ENCODE assay signal across 5 fruit fly cellular contexts in the genomic region with DNA sequence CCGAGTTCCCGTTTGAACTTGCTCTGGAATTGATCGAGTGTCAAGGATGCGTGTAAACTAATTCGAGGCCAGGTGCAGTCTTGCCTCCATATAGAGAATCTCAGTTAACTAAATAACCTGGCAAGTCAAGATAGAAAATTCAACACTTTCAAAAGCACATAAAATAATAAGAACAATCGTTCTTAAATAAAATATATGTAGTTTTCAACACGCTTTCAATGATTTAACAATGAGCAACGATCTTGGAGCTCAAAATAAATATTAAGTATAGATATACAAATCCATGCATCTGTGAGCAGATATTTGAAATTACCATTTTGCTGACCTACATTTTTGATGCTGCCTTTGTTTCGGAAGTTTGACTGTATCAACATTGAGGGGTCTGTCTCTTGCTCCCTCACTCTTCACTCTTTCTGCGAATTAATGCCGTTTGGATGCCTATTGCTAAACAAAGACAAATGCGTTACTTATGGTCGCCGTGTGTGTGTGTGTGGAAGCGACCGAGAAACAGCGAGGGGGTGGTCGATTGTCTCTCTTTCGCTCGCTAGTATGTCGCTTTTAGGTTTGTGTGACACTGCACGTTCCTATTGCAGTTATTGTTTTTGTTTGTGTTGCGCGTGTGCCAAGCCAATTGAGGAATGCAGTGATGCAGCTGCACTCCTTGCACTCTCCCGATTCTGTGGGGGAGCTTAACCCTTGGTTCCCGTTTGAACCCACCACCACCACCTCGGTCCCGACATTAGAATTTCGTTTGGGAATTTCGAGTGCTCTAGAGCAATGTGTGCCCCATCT.
TF ChIP-seq lines count a peak whose summit lies in the region.

No protein-coding gene starts in this region.

TF ChIP-seq in whole organism, adult, 20 proteins besides CTCF, POLR2A, EP300 and RAD21 (continued from another document):
- peak; percentile 79 for TF ChIP-seq ovo (GFP tag; optimal IDR thresholded peaks at IDR 0.05; lab: Kevin White, UChicago)
- TF ChIP-seq CG14711 (tag; optimal IDR thresholded peaks at IDR 0.05; lab: Kevin White, UChicago) = peak; percentile 77
- TF ChIP-seq toe (GFP tag; optimal IDR thresholded peaks at IDR 0.05; lab: Kevin White, UChicago) = peak; percentile 80
- TF ChIP-seq Crg-1 (GFP tag; optimal IDR thresholded peaks at IDR 0.05; lab: Kevin White, UChicago) = peak; percentile 54

TF ChIP-seq in whole organism, embryonic, 481 proteins besides CTCF, POLR2A, EP300 and RAD21 (continued from another document and continues in another):
- TF ChIP-seq CG14441 (GFP tag; IDR thresholded peaks at IDR 0.05; lab: Robert Waterston, UW) (peak; percentile 33; the same call in 1 of the 2 replicates), hkb (optimal IDR thresholded peaks at IDR 0.05; lab: Kevin White, UChicago) (no peak), hkb (GFP tag; IDR thresholded peaks at IDR 0.05; lab: Robert Waterston, UW) (no peak), gcm (GFP tag; optimal IDR thresholded peaks at IDR 0.05; lab: Kevin White, UChicago) (no peak), CG8765 (GFP tag; IDR thresholded peaks at IDR 0.05; lab: Robert Waterston, UW) (no peak), CG9609 (GFP tag; optimal IDR thresholded peaks at IDR 0.05; lab: Kevin White, UChicago) (no peak), Oaz (GFP tag; IDR thresholded peaks at IDR 0.05; lab: Robert Waterston, UW) (no peak), dmrt99B (tag; optimal IDR thresholded peaks at IDR 0.05; lab: Kevin White, UChicago) (peak; percentile 51), wor (GFP tag; IDR thresholded peaks at IDR 0.05; lab: Robert Waterston, UW) (no peak), BEAF-32 (GFP tag; optimal IDR thresholded peaks at IDR 0.05; lab: Kevin White, UChicago) (no peak), Mes4 (GFP tag; optimal IDR thresholded peaks at IDR 0.05; lab: Kevin White, UChicago) (no peak), CG5245 (GFP tag; optimal IDR thresholded peaks at IDR 0.05; lab: Kevin White, UChicago) (no peak), Nf-YB (GFP tag; optimal IDR thresholded peaks at IDR 0.05; lab: Kevin White, UChicago) (no peak), gsb-n (tag; optimal IDR thresholded peaks at IDR 0.05; lab: Kevin White, UChicago) (no peak), Lpt (GFP tag; optimal IDR thresholded peaks at IDR 0.05; lab: Kevin White, UChicago) (no peak), Drgx (GFP tag; IDR thresholded peaks at IDR 0.05; lab: Robert Waterston, UW) (peak; percentile 78; the same call in 1 of the 2 replicates), ERR (GFP tag; optimal IDR thresholded peaks at IDR 0.05; lab: Kevin White, UChicago) (no peak), CG17385 (GFP tag; optimal IDR thresholded peaks at IDR 0.05; lab: Kevin White, UChicago) (no peak), phol (tag; optimal IDR thresholded peaks at IDR 0.05; lab: Kevin White, UChicago) (peak; percentile 13), CG6791 (GFP tag; IDR thresholded peaks at IDR 0.05; lab: Robert Waterston, UW; ENCODE audit: partially characterized antibody) (no peak), CG18619 (GFP tag; optimal IDR thresholded peaks at IDR 0.05; lab: Kevin White, UChicago) (no peak), Ravus (GFP tag; IDR thresholded peaks at IDR 0.05; lab: Robert Waterston, UW) (no peak), sisA (GFP tag; IDR thresholded peaks at IDR 0.05; lab: Robert Waterston, UW) (0 out of 2 replicates have a peak, but pooled peaks have one; percentile 15), fd96Cb (tag; optimal IDR thresholded peaks at IDR 0.05; lab: Kevin White, UChicago) (peak; percentile 7), CG7357 (GFP tag; IDR thresholded peaks at IDR 0.05; lab: Robert Waterston, UW) (no peak), Optix (GFP tag; IDR thresholded peaks at IDR 0.05; lab: Robert Waterston, UW) (no peak), ind (GFP tag; optimal IDR thresholded peaks at IDR 0.05; lab: Kevin White, UChicago) (peak; percentile 19), tin (GFP tag; optimal IDR thresholded peaks at IDR 0.05; lab: Kevin White, UChicago) (no peak), hbn (GFP tag; IDR thresholded peaks at IDR 0.05; lab: Robert Waterston, UW; ENCODE audit: partially characterized antibody) (no peak), D19B (GFP tag; optimal IDR thresholded peaks at IDR 0.05; lab: Kevin White, UChicago) (no peak)

TF ChIP-seq in whole organism, prepupa, 60 proteins besides CTCF, POLR2A, EP300 and RAD21 (continued from another document and continues in another):
- peak; percentile 93 for TF ChIP-seq CG32006 (GFP tag; optimal IDR thresholded peaks at IDR 0.05; lab: Kevin White, UChicago)
- no peak for TF ChIP-seq spab (GFP tag; optimal IDR thresholded peaks at IDR 0.05; lab: Kevin White, UChicago)
- peak; percentile 84 for TF ChIP-seq CG6276 (GFP tag; optimal IDR thresholded peaks at IDR 0.05; lab: Kevin White, UChicago)
- no peak for TF ChIP-seq Hr38 (GFP tag; optimal IDR thresholded peaks at IDR 0.05; lab: Kevin White, UChicago)
- peak; percentile 49 for TF ChIP-seq CG31627 (GFP tag; optimal IDR thresholded peaks at IDR 0.05; lab: Kevin White, UChicago)
- TF ChIP-seq CG3032 (tag; optimal IDR thresholded peaks at IDR 0.05; lab: Kevin White, UChicago) = peak; percentile 37
- TF ChIP-seq Sox15 (GFP tag; optimal IDR thresholded peaks at IDR 0.05; lab: Kevin White, UChicago) = peak; percentile 3
- no peak for TF ChIP-seq fd85E (GFP tag; optimal IDR thresholded peaks at IDR 0.05; lab: Kevin White, UChicago)
- peak; percentile 0 for TF ChIP-seq CG6808 (GFP tag; optimal IDR thresholded peaks at IDR 0.05; lab: Kevin White, UChicago)
- peak; percentile 61 for TF ChIP-seq CG10631 (GFP tag; optimal IDR thresholded peaks at IDR 0.05; lab: Kevin White, UChicago)
- TF ChIP-seq Sox14 (GFP tag; optimal IDR thresholded peaks at IDR 0.05; lab: Kevin White, UChicago) = peak; percentile 53
- no peak for TF ChIP-seq CG1621 (tag; optimal IDR thresholded peaks at IDR 0.05; lab: Kevin White, UChicago)
- peak; percentile 82 for TF ChIP-seq CG4318 (GFP tag; optimal IDR thresholded peaks at IDR 0.05; lab: Kevin White, UChicago)
- TF ChIP-seq CG6163 (GFP tag; IDR thresholded peaks at IDR 0.05; lab: Robert Waterston, UW) = peak; percentile 53
- TF ChIP-seq achi (GFP tag; optimal IDR thresholded peaks at IDR 0.05; lab: Kevin White, UChicago) = peak; percentile 70
- peak; percentile 84 for TF ChIP-seq CG8119 (GFP tag; IDR thresholded peaks at IDR 0.05; lab: Robert Waterston, UW)
- TF ChIP-seq lz (GFP tag; optimal IDR thresholded peaks at IDR 0.05; lab: Kevin White, UChicago) = peak; percentile 58
- peak; percentile 76 for TF ChIP-seq Gug (GFP tag; IDR thresholded peaks at IDR 0.05; lab: Robert Waterston, UW)
- TF ChIP-seq CG3919 (GFP tag; optimal IDR thresholded peaks at IDR 0.05; lab: Kevin White, UChicago) = peak; percentile 66
- TF ChIP-seq CG6792 (GFP tag; optimal IDR thresholded peaks at IDR 0.05; lab: Kevin White, UChicago) = peak; percentile 36
- TF ChIP-seq acj6 (GFP tag; optimal IDR thresholded peaks at IDR 0.05; lab: Kevin White, UChicago) = peak; percentile 55
- TF ChIP-seq CG9139 (GFP tag; optimal IDR thresholded peaks at IDR 0.05; lab: Kevin White, UChicago) = no peak
- TF ChIP-seq Ets96B (tag; optimal IDR thresholded peaks at IDR 0.05; lab: Kevin White, UChicago) = peak; percentile 12
- no peak for TF ChIP-seq fkh (GFP tag; optimal IDR thresholded peaks at IDR 0.05; lab: Kevin White, UChicago)
- TF ChIP-seq Blimp-1 (GFP tag; optimal IDR thresholded peaks at IDR 0.05; lab: Kevin White, UChicago) = no peak
- peak; percentile 84; the same call in 1 of the 2 replicates for TF ChIP-seq CG11294 (GFP tag; IDR thresholded peaks at IDR 0.05; lab: Robert Waterston, UW)
- TF ChIP-seq CG10669 (GFP tag; optimal IDR thresholded peaks at IDR 0.05; lab: Kevin White, UChicago) = peak; percentile 22
- no peak for TF ChIP-seq Eip93F (GFP tag; optimal IDR thresholded peaks at IDR 0.05; lab: Kevin White, UChicago)
- TF ChIP-seq CG7368 (GFP tag; optimal IDR thresholded peaks at IDR 0.05; lab: Kevin White, UChicago) = peak; percentile 26
- TF ChIP-seq ss (GFP tag; optimal IDR thresholded peaks at IDR 0.05; lab: Kevin White, UChicago) = no peak
- TF ChIP-seq esn (GFP tag; optimal IDR thresholded peaks at IDR 0.05; lab: Kevin White, UChicago) = peak; percentile 60

TF ChIP-seq in whole organism, pupa, 21 proteins besides CTCF, POLR2A, EP300 and RAD21 (continued from another document):
- peak; percentile 61; the same call in 1 of the 2 replicates for TF ChIP-seq Ets98B (GFP tag; IDR thresholded peaks at IDR 0.05; lab: Robert Waterston, UW)
- TF ChIP-seq CG10348 (GFP tag; IDR thresholded peaks at IDR 0.05; lab: Robert Waterston, UW) = no peak; the same call in 1 of the 2 replicates
- peak; percentile 17 for TF ChIP-seq CG34367 (tag; optimal IDR thresholded peaks at IDR 0.05; lab: Kevin White, UChicago)

TF ChIP-seq in whole organism, wandering third instar larva, 38 proteins besides CTCF, POLR2A, EP300 and RAD21 (continued from another document):
- peak; percentile 62 for TF ChIP-seq HLH106 (tag; optimal IDR thresholded peaks at IDR 0.05; lab: Kevin White, UChicago)
- TF ChIP-seq foxo (GFP tag; optimal IDR thresholded peaks at IDR 0.05; lab: Kevin White, UChicago) = peak in 1 of 2 experiments; percentile 71
- peak; percentile 44 for TF ChIP-seq br (GFP tag; optimal IDR thresholded peaks at IDR 0.05; lab: Kevin White, UChicago)
- no peak for TF ChIP-seq CG32264 (GFP tag; optimal IDR thresholded peaks at IDR 0.05; lab: Kevin White, UChicago)
- TF ChIP-seq OdsH (GFP tag; optimal IDR thresholded peaks at IDR 0.05; lab: Kevin White, UChicago) = peak; percentile 53
- no peak for TF ChIP-seq pan (optimal IDR thresholded peaks at IDR 0.05; lab: Kevin White, UChicago)
- TF ChIP-seq dmrt93B (GFP tag; optimal IDR thresholded peaks at IDR 0.05; lab: Kevin White, UChicago) = peak; percentile 42
- TF ChIP-seq Dfd (GFP tag; optimal IDR thresholded peaks at IDR 0.05; lab: Kevin White, UChicago) = no peak
- TF ChIP-seq ey (GFP tag; optimal IDR thresholded peaks at IDR 0.05; lab: Kevin White, UChicago) = peak; percentile 71
- TF ChIP-seq dl (GFP tag; optimal IDR thresholded peaks at IDR 0.05; lab: Kevin White, UChicago; ENCODE audit: insufficient read depth in 1 of 2, partially characterized antibody in 2 of 2) = no peak
- TF ChIP-seq jim (GFP tag; optimal IDR thresholded peaks at IDR 0.05; lab: Kevin White, UChicago) = no peak
- TF ChIP-seq psq (GFP tag; optimal IDR thresholded peaks at IDR 0.05; lab: Kevin White, UChicago) = peak; percentile 15
- TF ChIP-seq dsf (GFP tag; optimal IDR thresholded peaks at IDR 0.05; lab: Kevin White, UChicago; ENCODE audit: borderline replicate concordance) = no peak
- peak; percentile 16 for TF ChIP-seq CG9705 (GFP tag; optimal IDR thresholded peaks at IDR 0.05; lab: Kevin White, UChicago)
- no peak for TF ChIP-seq lola (GFP tag; optimal IDR thresholded peaks at IDR 0.05; lab: Kevin White, UChicago)
- TF ChIP-seq Hr78 (GFP tag; optimal IDR thresholded peaks at IDR 0.05; lab: Kevin White, UChicago) = no peak
- no peak for TF ChIP-seq tai (GFP tag; optimal IDR thresholded peaks at IDR 0.05; lab: Kevin White, UChicago)
- TF ChIP-seq usp (GFP tag; optimal IDR thresholded peaks at IDR 0.05; lab: Kevin White, UChicago) = no peak
